Worm (Caenorhabditis elegans) whole organism, young adult: Measurements from ENCODE around the gene Y75B8A.13.

Source experiments
- F57C9.4 ChIP-seq: sonication (generic microtip); optimal IDR thresholded peaks from 2 replicates; lab custom pipeline; 2017; ENCODE audit warnings: mild to moderate bottlenecking, missing genetic modification characterization, missing compliant biosample characterization
- attf-6 ChIP-seq: fragments of 200-800 bp; sonication (Bioruptor generic); IDR thresholded peaks from 2 replicates; pipeline ENCODE4 v1.3.6; 2022; ENCODE audit warnings: missing genetic modification reagents, missing genetic modification characterization, missing compliant biosample characterization
- bed-1 ChIP-seq: fragments of 200-800 bp; sonication (Bioruptor generic); IDR thresholded peaks from 2 replicates; pipeline ENCODE4 v1.3.6; 2022; ENCODE audit warnings: missing genetic modification reagents, missing genetic modification characterization, missing compliant biosample characterization
- ceh-58 ChIP-seq: fragments of 200-800 bp; sonication (Bioruptor generic); IDR thresholded peaks from 2 replicates; pipeline ENCODE4 v1.3.6; 2022; ENCODE audit warnings: missing genetic modification characterization, missing compliant biosample characterization
- chd-7 ChIP-seq: sonication (generic microtip); optimal IDR thresholded peaks from 2 replicates; lab custom pipeline; 2016; ENCODE audit warnings: mild to moderate bottlenecking, missing genetic modification characterization, moderate library complexity, missing compliant biosample characterization
- dpl-1 ChIP-seq: fragments of 150-350 bp; optimal IDR thresholded peaks from 2 replicates; lab custom pipeline; 2014; ENCODE audit warnings: missing biosample characterization, missing genetic modification reagents, missing genetic modification characterization
- egl-18 ChIP-seq: fragments of 200-800 bp; sonication (Bioruptor generic); IDR thresholded peaks from 2 replicates; pipeline ENCODE4 v1.3.6; 2022; ENCODE audit warnings: missing genetic modification reagents, missing genetic modification characterization, missing compliant biosample characterization
- pha-4 ChIP-seq: fragments of 150-350 bp; sonication (generic microtip); optimal IDR thresholded peaks from 2 replicates; lab custom pipeline; 2014; ENCODE audit warnings: missing biosample characterization, missing genetic modification reagents, missing genetic modification characterization
- rcor-1 ChIP-seq: fragments of 200-800 bp; sonication (Bioruptor generic); IDR thresholded peaks from 2 replicates; pipeline ENCODE4 v1.3.6; 2022; ENCODE audit warnings: missing genetic modification reagents, missing genetic modification characterization, missing compliant biosample characterization
- sea-2 ChIP-seq: fragments of 200-800 bp; sonication (Bioruptor generic); IDR thresholded peaks from 2 replicates; pipeline ENCODE4 v1.3.6; 2022; ENCODE audit warnings: missing genetic modification characterization, missing compliant biosample characterization
- snpc-3.4 ChIP-seq: sonication (generic microtip); optimal IDR thresholded peaks from 2 replicates; lab custom pipeline; 2017; ENCODE audit warnings: missing genetic modification characterization, mild to moderate bottlenecking, missing compliant biosample characterization, antibody characterized with exemption, moderate library complexity, missing genotype, missing genetic modification reagents
- snpc-4 ChIP-seq, 5 experiments: fragments of 150-350 bp in 1 of 5; sonication (generic microtip) in 4 of 5; optimal IDR thresholded peaks; 2 replicates each; lab custom pipeline; 2014 to 2018; ENCODE audit warnings: missing genetic modification characterization in 5 of 5, missing biosample characterization in 3 of 5, antibody characterized with exemption in 2 of 5, mild to moderate bottlenecking in 2 of 5, missing compliant biosample characterization in 2 of 5, missing genotype in 2 of 5, moderate library complexity in 2 of 5, missing genetic modification reagents in 1 of 5
- sptf-2 ChIP-seq: fragments of 200-800 bp; sonication (Bioruptor generic); optimal IDR thresholded peaks from 2 replicates; lab custom pipeline; 2018; ENCODE audit warnings: mild to moderate bottlenecking, missing genetic modification characterization, missing compliant biosample characterization
- xnd-1 ChIP-seq: sonication (generic microtip); optimal IDR thresholded peaks from 2 replicates; lab custom pipeline; 2016; ENCODE audit warnings: missing genotype, missing genetic modification reagents, missing genetic modification characterization, missing compliant biosample characterization

DNA sequence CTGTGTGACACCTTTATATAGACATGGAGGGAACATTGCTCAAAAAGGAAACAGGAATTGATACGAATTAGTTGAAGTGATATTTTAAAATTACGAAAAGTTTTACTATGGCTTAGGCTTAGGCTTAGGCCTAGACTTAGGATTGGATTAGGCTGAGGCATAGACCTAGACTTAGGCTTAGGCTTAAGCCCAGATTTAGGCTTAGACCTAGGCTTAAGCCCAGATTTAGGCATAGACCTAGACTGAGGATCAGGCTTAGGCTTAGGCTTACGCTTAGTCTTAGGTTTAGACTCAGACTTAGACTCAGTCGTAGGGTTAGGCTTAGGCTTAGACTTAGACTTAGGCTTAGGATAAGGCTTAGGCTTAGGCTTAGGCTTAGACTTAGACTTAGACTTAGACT lies 19.5 kb downstream of the Y75B8A.13 start:
- no peak for TF ChIP-seq attf-6 (GFP tag; lab: Robert Waterston, UW)
- TF ChIP-seq F57C9.4 (tag; lab: Kevin White, UChicago): no peak
- TF ChIP-seq ceh-58 (GFP tag; lab: Robert Waterston, UW): no peak
- no peak for TF ChIP-seq egl-18 (GFP tag; lab: Robert Waterston, UW)
- TF ChIP-seq sptf-2 (GFP tag; lab: Kevin White, UChicago): no peak
- TF ChIP-seq chd-7 (tag; lab: Kevin White, UChicago): no peak
- no peak for TF ChIP-seq bed-1 (GFP tag; lab: Robert Waterston, UW)
- no peak for TF ChIP-seq snpc-4 (GFP tag; optimal IDR thresholded peaks at IDR 0.05; lab: Kevin White, UChicago)
- no peak for TF ChIP-seq snpc-4 (tag; optimal IDR thresholded peaks at IDR 0.05; lab: Kevin White, UChicago)
- no peak for TF ChIP-seq pha-4 (tag; lab: Kevin White, UChicago)
- TF ChIP-seq dpl-1 (GFP tag; lab: Kevin White, UChicago): no peak
- no peak for TF ChIP-seq snpc-3.4 (tag; lab: Kevin White, UChicago)
- no peak for TF ChIP-seq sea-2
- no peak for TF ChIP-seq rcor-1
- no peak for TF ChIP-seq xnd-1
